Worm (Caenorhabditis elegans) whole organism, L2 larva: ENCODE data around the gene F44F4.9.

Experiments
- R02D3.7 ChIP-seq: fragments of 150-350 bp; optimal IDR thresholded peaks from 2 replicates; lab custom pipeline; 2014; ENCODE audit warnings: missing biosample characterization, missing genetic modification characterization
- Y55F3AM.14 ChIP-seq: fragments of 200-800 bp; sonication (Bioruptor generic); optimal IDR thresholded peaks from 2 replicates; lab custom pipeline; 2018; ENCODE audit warnings: mild to moderate bottlenecking, missing genetic modification characterization, missing compliant biosample characterization
- ZK546.5 ChIP-seq: sonication (generic microtip); optimal IDR thresholded peaks from 2 replicates; lab custom pipeline; 2017; ENCODE audit warnings: missing biosample characterization, missing genetic modification characterization
- alr-1 ChIP-seq: fragments of 150-350 bp; optimal IDR thresholded peaks from 2 replicates; lab custom pipeline; 2014; ENCODE audit warnings: missing biosample characterization, missing genetic modification characterization
- aly-2 ChIP-seq: fragments of 150-350 bp; optimal IDR thresholded peaks from 2 replicates; lab custom pipeline; 2014; ENCODE audit warnings: missing biosample characterization, missing genetic modification characterization
- ama-1 ChIP-seq: fragments of 150-350 bp; optimal IDR thresholded peaks from 2 replicates; lab custom pipeline; 2018; ENCODE audit warnings: inconsistent platforms
- blmp-1 ChIP-seq: sonication (generic microtip); optimal IDR thresholded peaks from 2 replicates; lab custom pipeline; 2017; ENCODE audit warnings: missing genetic modification characterization, mild to moderate bottlenecking, missing compliant biosample characterization, antibody characterized with exemption, moderate library complexity; ENCODE audit not compliant: insufficient read depth
- dmd-4 ChIP-seq: sonication (generic microtip); optimal IDR thresholded peaks from 2 replicates; lab custom pipeline; 2017; ENCODE audit warnings: missing biosample characterization, missing genetic modification characterization
- egl-27 ChIP-seq: sonication (generic microtip); optimal IDR thresholded peaks from 3 replicates; lab custom pipeline; 2017; ENCODE audit warnings: missing biosample characterization, missing genetic modification reagents, missing genetic modification characterization
- elt-3 ChIP-seq: sonication (generic microtip); optimal IDR thresholded peaks from 2 replicates; lab custom pipeline; 2017; ENCODE audit warnings: missing biosample characterization, missing genetic modification characterization
- fos-1 ChIP-seq: fragments of 150-350 bp; optimal IDR thresholded peaks from 2 replicates; lab custom pipeline; 2014; ENCODE audit warnings: missing biosample characterization, missing genetic modification characterization
- lin-11 ChIP-seq: fragments of 150-350 bp; sonication (generic microtip); optimal IDR thresholded peaks from 2 replicates; lab custom pipeline; 2014; ENCODE audit warnings: missing biosample characterization, missing genetic modification characterization, inconsistent platforms, mixed read lengths
- lin-13 ChIP-seq: fragments of 150-350 bp; optimal IDR thresholded peaks from 2 replicates; lab custom pipeline; 2014; ENCODE audit warnings: missing biosample characterization, missing genetic modification reagents, missing genetic modification characterization
- lin-39 ChIP-seq: fragments of 150-350 bp; optimal IDR thresholded peaks from 2 replicates; lab custom pipeline; 2014; ENCODE audit warnings: missing biosample characterization, missing genetic modification reagents, missing genetic modification characterization
- mab-5 ChIP-seq: fragments of 150-350 bp; optimal IDR thresholded peaks from 2 replicates; lab custom pipeline; 2014; ENCODE audit warnings: missing biosample characterization, missing genetic modification characterization
- mbf-1 ChIP-seq: sonication (generic microtip); optimal IDR thresholded peaks from 2 replicates; lab custom pipeline; 2017; ENCODE audit warnings: missing biosample characterization, missing genetic modification characterization
- mdl-1 ChIP-seq, 2 experiments: fragments of 150-350 bp in 1 of 2; sonication (generic microtip) in 1 of 2; optimal IDR thresholded peaks; 2 replicates each; lab custom pipeline; 2017; ENCODE audit warnings: missing biosample characterization in 2 of 2, missing genetic modification characterization in 2 of 2
- nhr-10 ChIP-seq: sonication (generic microtip); optimal IDR thresholded peaks from 2 replicates; lab custom pipeline; 2017; ENCODE audit warnings: missing biosample characterization, missing genetic modification characterization
- nhr-11 ChIP-seq: fragments of 150-350 bp; optimal IDR thresholded peaks from 2 replicates; lab custom pipeline; 2014; ENCODE audit warnings: missing biosample characterization, missing genetic modification characterization
- nhr-12 ChIP-seq: fragments of 150-350 bp; optimal IDR thresholded peaks from 2 replicates; lab custom pipeline; 2014; ENCODE audit warnings: missing biosample characterization, missing genetic modification characterization
- nhr-21 ChIP-seq: fragments of 150-350 bp; optimal IDR thresholded peaks from 2 replicates; lab custom pipeline; 2014; ENCODE audit warnings: missing biosample characterization, missing genetic modification characterization
- nhr-23 ChIP-seq: fragments of 150-350 bp; optimal IDR thresholded peaks from 2 replicates; lab custom pipeline; 2014; ENCODE audit warnings: missing biosample characterization, missing genetic modification reagents, missing genetic modification characterization
- nhr-237 ChIP-seq: fragments of 150-350 bp; optimal IDR thresholded peaks from 2 replicates; lab custom pipeline; 2014; ENCODE audit warnings: missing biosample characterization, missing genetic modification characterization
- nhr-25 ChIP-seq: fragments of 150-350 bp; sonication (generic microtip); optimal IDR thresholded peaks from 3 replicates; lab custom pipeline; 2014; ENCODE audit warnings: missing biosample characterization, missing genetic modification characterization
- nhr-6 ChIP-seq: fragments of 150-350 bp; optimal IDR thresholded peaks from 2 replicates; lab custom pipeline; 2014; ENCODE audit warnings: missing biosample characterization, missing genetic modification characterization
- nhr-77 ChIP-seq: fragments of 150-350 bp; optimal IDR thresholded peaks from 2 replicates; lab custom pipeline; 2014; ENCODE audit warnings: missing biosample characterization, missing genetic modification characterization
- peb-1 ChIP-seq: fragments of 150-350 bp; optimal IDR thresholded peaks from 2 replicates; lab custom pipeline; 2014; ENCODE audit warnings: missing biosample characterization, missing genetic modification characterization
- sem-4 ChIP-seq: fragments of 150-350 bp; optimal IDR thresholded peaks from 2 replicates; lab custom pipeline; 2014; ENCODE audit warnings: missing biosample characterization, missing genetic modification reagents, missing genetic modification characterization
- sma-3 ChIP-seq: sonication (generic microtip); optimal IDR thresholded peaks from 2 replicates; lab custom pipeline; 2016; ENCODE audit warnings: missing genetic modification reagents, missing genetic modification characterization, missing compliant biosample characterization
- sma-9 ChIP-seq, 2 experiments: fragments of 150-350 bp in 1 of 2; sonication (generic microtip) in 1 of 2; optimal IDR thresholded peaks; 2 replicates each; lab custom pipeline; 2014 to 2016; ENCODE audit warnings: missing genetic modification characterization in 2 of 2, mild to moderate bottlenecking in 1 of 2, missing biosample characterization in 1 of 2, missing compliant biosample characterization in 1 of 2, missing genetic modification reagents in 1 of 2, moderate library complexity in 1 of 2
- snpc-4 ChIP-seq: fragments of 150-350 bp; optimal IDR thresholded peaks from 2 replicates; lab custom pipeline; 2014; ENCODE audit warnings: missing biosample characterization, missing genetic modification characterization
- unc-55 ChIP-seq: fragments of 150-350 bp; sonication (generic microtip); optimal IDR thresholded peaks from 3 replicates; lab custom pipeline; 2014; ENCODE audit warnings: missing biosample characterization, missing genetic modification reagents, missing genetic modification characterization
- unc-62 ChIP-seq: fragments of 150-350 bp; optimal IDR thresholded peaks from 2 replicates; lab custom pipeline; 2014; ENCODE audit warnings: missing biosample characterization, missing genetic modification reagents, missing genetic modification characterization
- zag-1 ChIP-seq: fragments of 150-350 bp; optimal IDR thresholded peaks from 2 replicates; lab custom pipeline; 2014; ENCODE audit warnings: missing biosample characterization, missing genetic modification characterization
- ztf-11 ChIP-seq: sonication (generic microtip); optimal IDR thresholded peaks from 2 replicates; lab custom pipeline; 2017; ENCODE audit warnings: missing biosample characterization, missing genetic modification characterization
- ztf-4 ChIP-seq: fragments of 150-350 bp; optimal IDR thresholded peaks from 2 replicates; lab custom pipeline; 2014; ENCODE audit warnings: missing biosample characterization, missing genetic modification characterization

The F44F4.9 gene

DNA sequence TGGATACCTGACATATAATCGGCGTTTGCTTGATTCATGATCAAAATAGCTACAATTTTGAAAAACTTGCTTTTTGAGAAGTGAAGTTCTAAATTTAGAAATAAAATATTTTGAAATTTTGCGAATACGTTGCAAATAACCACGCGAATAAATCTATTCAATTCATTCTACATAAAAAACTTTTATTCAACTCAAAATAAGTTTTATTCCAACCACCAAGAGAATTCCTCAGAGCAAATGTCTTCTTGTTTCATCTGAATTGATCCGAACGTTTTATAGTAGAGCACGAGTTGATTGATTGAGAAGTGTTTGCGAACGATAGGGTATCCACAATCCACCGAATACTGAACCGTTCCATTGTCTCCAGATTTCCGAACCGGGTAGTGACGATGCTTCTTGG lies at the start of gene F44F4.9:
Gene F44F4.9 (minus strand): TSS at position 101 of the 400 bp plus-strand sequence.
- TF ChIP-seq zag-1 (tag; lab: Kevin White, UChicago) (no peak), nhr-23 (tag; lab: Kevin White, UChicago) (no peak), nhr-77 (no peak), lin-13 (GFP tag; lab: Kevin White, UChicago) (no peak), mdl-1 (tag; optimal IDR thresholded peaks at IDR 0.05; lab: Kevin White, UChicago) (no peak), fos-1 (tag; lab: Kevin White, UChicago) (no peak), ama-1 (lab: Kevin White, UChicago) (no peak), dmd-4 (tag; lab: Kevin White, UChicago) (no peak), sem-4 (tag; lab: Kevin White, UChicago) (no peak), nhr-6 (no peak), Y55F3AM.14 (no peak), alr-1 (tag; lab: Kevin White, UChicago) (no peak), lin-11 (tag; lab: Kevin White, UChicago) (no peak), aly-2 (no peak), snpc-4 (tag; lab: Kevin White, UChicago) (no peak), ztf-4 (no peak), nhr-25 (no peak), sma-3 (GFP tag; lab: Kevin White, UChicago) (no peak), peb-1 (tag; lab: Kevin White, UChicago) (no peak)

DNA sequence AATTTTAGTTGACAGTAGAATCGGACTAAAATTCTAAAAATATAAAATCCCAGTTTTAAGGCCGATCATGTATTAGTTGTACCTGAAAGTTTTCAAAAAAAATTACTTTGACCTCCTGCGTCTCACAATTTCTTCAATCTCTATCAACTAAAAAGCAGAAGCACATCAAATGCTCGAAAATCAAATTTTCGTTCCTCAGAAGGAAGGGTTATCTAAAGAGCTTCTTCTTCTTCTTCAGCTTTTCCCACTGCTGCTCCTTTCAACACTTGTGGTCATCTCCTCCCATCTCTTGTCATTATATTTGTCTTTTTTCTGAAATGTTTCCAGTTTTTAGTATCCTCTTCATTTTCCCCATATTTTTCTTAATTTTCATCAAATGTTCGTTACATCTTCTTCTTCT lies 49.1 kb upstream of the F44F4.9 start:
- TF ChIP-seq sma-9 (GFP tag; optimal IDR thresholded peaks at IDR 0.05; lab: Kevin White, UChicago) (no peak), sma-9 (tag; optimal IDR thresholded peaks at IDR 0.05; lab: Kevin White, UChicago) (no peak), blmp-1 (tag; lab: Kevin White, UChicago) (no peak), ztf-11 (no peak), nhr-237 (no peak), ZK546.5 (tag; lab: Kevin White, UChicago) (no peak), lin-11 (tag; lab: Kevin White, UChicago) (no peak), nhr-12 (no peak), egl-27 (tag; lab: Kevin White, UChicago) (no peak), ama-1 (lab: Kevin White, UChicago) (no peak), mbf-1 (tag; lab: Kevin White, UChicago) (no peak), alr-1 (tag; lab: Kevin White, UChicago) (no peak), mab-5 (tag; lab: Kevin White, UChicago) (no peak), nhr-11 (no peak), unc-62 (GFP tag; lab: Kevin White, UChicago) (no peak), zag-1 (tag; lab: Kevin White, UChicago) (no peak), nhr-21 (tag; lab: Kevin White, UChicago) (no peak), unc-55 (no peak), R02D3.7 (tag; lab: Kevin White, UChicago) (no peak), nhr-77 (no peak), dmd-4 (tag; lab: Kevin White, UChicago) (no peak)

ce11 chrII:10959676-10960075 lies 44.0 kb upstream of the F44F4.9 start:
- no peak for TF ChIP-seq mdl-1 (tag; optimal IDR thresholded peaks at IDR 0.05; lab: Kevin White, UChicago)
- no peak for TF ChIP-seq ztf-4
- TF ChIP-seq nhr-10 (tag; lab: Kevin White, UChicago): no peak
- TF ChIP-seq mbf-1 (tag; lab: Kevin White, UChicago): no peak
- no peak for TF ChIP-seq aly-2
- TF ChIP-seq snpc-4 (tag; lab: Kevin White, UChicago): no peak
- no peak for TF ChIP-seq sma-3 (GFP tag; lab: Kevin White, UChicago)
- TF ChIP-seq ama-1 (lab: Kevin White, UChicago): no peak
- no peak for TF ChIP-seq lin-13 (GFP tag; lab: Kevin White, UChicago)
- TF ChIP-seq unc-62 (GFP tag; lab: Kevin White, UChicago): no peak
- no peak for TF ChIP-seq lin-39 (tag; lab: Kevin White, UChicago)
- no peak for TF ChIP-seq R02D3.7 (tag; lab: Kevin White, UChicago)
- no peak for TF ChIP-seq mab-5 (tag; lab: Kevin White, UChicago)
- TF ChIP-seq elt-3: no peak

DNA sequence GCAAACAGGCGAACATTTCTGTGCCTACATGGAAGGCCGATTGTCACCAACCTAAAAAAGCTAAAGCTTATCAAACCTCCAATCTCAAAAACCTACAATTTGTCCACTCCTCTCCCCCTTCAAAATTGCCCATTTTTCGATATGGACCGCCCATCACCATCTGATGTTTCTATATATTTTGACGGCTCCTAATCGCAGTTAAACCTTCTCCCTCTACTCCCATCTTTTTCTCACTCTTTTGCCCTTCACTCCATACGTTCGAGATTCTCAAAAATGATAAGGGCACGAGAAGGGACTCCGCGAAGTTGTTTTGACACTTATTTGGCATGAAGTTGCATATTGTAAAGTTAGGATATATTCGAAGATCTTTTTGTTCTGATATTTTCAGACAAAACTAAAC lies 43.5 kb upstream of the F44F4.9 start:
- TF ChIP-seq mab-5 (tag; lab: Kevin White, UChicago) (peak; percentile 56), unc-55 (peak; percentile 35), zag-1 (tag; lab: Kevin White, UChicago) (peak; percentile 55), mbf-1 (tag; lab: Kevin White, UChicago) (no peak)
